Worm (Caenorhabditis elegans): ENCODE data around the gene odr-4.

DNA sequence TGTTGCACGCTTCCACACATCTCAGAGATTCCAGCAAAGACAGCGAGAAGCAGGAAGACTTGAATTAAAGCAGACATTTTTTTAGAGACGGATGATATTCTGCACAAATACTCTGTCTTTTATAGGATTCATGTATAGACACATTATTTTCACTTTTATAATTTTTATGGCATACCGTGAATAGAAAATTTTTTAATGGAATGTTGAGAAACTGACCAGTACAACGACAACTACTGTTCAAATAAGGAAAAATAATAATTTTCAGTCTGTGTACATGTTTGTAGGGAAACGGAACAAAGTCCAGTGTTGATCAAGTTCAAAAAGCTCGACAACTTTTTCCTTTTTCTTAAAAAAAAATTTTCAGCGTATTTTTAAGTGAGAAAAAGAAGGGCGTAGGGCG is 6.0 kb downstream of the odr-4 start, which contains the start of gene Y102E9.6:
- TF ChIP-seq nhr-76 (tag; optimal IDR thresholded peaks at IDR 0.05) (no peak), unc-62 (GFP tag; optimal IDR thresholded peaks at IDR 0.05) (no peak)

All from whole organism, L3 larva.